Worm (Caenorhabditis elegans): Measurements from ENCODE around the gene C55A6.11.
"Not testable (repeated sequence)": the region's sequence is repeated elsewhere in the genome, so short reads cannot be mapped to it uniquely, and the experiment has no call there.

DNA sequence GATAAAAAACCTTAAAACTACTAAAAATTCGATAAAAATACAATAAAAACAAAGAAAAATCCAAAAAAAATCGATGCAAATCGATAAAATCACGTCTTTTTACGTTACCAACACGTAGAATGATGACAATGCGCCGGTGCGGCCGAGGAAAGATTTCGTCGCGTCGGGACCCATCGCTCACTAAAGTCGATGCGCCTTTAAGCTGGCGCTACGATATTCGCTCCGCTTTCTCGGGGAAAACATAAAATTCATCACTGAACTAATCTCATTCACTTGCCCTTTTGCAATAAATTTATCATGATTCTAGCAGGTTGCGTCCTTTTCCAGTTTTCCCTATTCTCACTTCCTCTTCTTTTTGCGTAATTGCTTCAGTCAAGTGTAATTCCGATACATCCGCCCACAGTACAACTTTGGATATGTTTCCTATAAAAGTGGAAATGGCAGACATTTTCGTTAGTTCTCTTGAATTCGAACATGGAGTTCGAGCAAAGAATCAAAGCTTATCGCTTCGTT lies 36.7 kb upstream of the C55A6.11 start, which contains the start of gene col-157:
- not testable (repeated sequence) for TF ChIP-seq flt-1 (GFP tag; IDR thresholded peaks at IDR 0.05); hmg-4 (GFP tag; optimal IDR thresholded peaks at IDR 0.05); tra-4 (tag; optimal IDR thresholded peaks at IDR 0.05); ama-1 (optimal IDR thresholded peaks at IDR 0.05); ceh-36 (tag; optimal IDR thresholded peaks at IDR 0.05); pes-1 (GFP tag; IDR thresholded peaks at IDR 0.05); scrt-1 (GFP tag; IDR thresholded peaks at IDR 0.05); aly-1 (tag; optimal IDR thresholded peaks at IDR 0.05); F13C5.2 (tag; optimal IDR thresholded peaks at IDR 0.05); hnd-1 (tag; optimal IDR thresholded peaks at IDR 0.05); hmbx-1 (tag; optimal IDR thresholded peaks at IDR 0.05); ets-7 (tag; optimal IDR thresholded peaks at IDR 0.05); B0310.2 (tag; optimal IDR thresholded peaks at IDR 0.05); sea-1 (GFP tag; conservative IDR thresholded peaks at IDR 0.05)

All from whole organism, early embryonic.